Worm (Caenorhabditis elegans) whole organism, mixed stage, embryonic: ENCODE results near the gene C11E4.8.
"Not testable (repeated sequence)": the region's sequence is repeated elsewhere in the genome, so short reads cannot be mapped to it uniquely, and the experiment has no call there.

Source experiments
- M03D4.4 ChIP-seq: sonication (generic microtip); optimal IDR thresholded peaks from 2 replicates; lab custom pipeline; 2017; ENCODE audit warnings: mild to moderate bottlenecking, missing genetic modification characterization, missing compliant biosample characterization
- bed-3 ChIP-seq: fragments of 200-800 bp; sonication (Bioruptor generic); optimal IDR thresholded peaks from 3 replicates; lab custom pipeline; 2018; ENCODE audit warnings: mild to moderate bottlenecking, missing genetic modification characterization, moderate library complexity, missing compliant biosample characterization
- blmp-1 ChIP-seq: fragments of 150-350 bp; optimal IDR thresholded peaks from 2 replicates; lab custom pipeline; 2014; ENCODE audit warnings: missing biosample characterization, missing genetic modification characterization
- ceh-39 ChIP-seq: fragments of 150-350 bp; optimal IDR thresholded peaks from 2 replicates; lab custom pipeline; 2014; ENCODE audit warnings: missing biosample characterization, missing genetic modification characterization
- ceh-43 ChIP-seq: fragments of 200-800 bp; sonication (Bioruptor generic); optimal IDR thresholded peaks from 2 replicates; lab custom pipeline; 2018; ENCODE audit warnings: mild to moderate bottlenecking, missing genetic modification characterization, moderate library complexity, missing compliant biosample characterization
- ceh-83 ChIP-seq: fragments of 200-800 bp; sonication (Bioruptor generic); optimal IDR thresholded peaks from 2 replicates; lab custom pipeline; 2018; ENCODE audit warnings: mild to moderate bottlenecking, missing genetic modification characterization, missing compliant biosample characterization
- ces-1 ChIP-seq: fragments of 150-350 bp; optimal IDR thresholded peaks from 2 replicates; lab custom pipeline; 2014; ENCODE audit warnings: missing biosample characterization, missing genetic modification reagents, missing genetic modification characterization
- cnd-1 ChIP-seq: fragments of 200-800 bp; sonication (Bioruptor generic); optimal IDR thresholded peaks from 2 replicates; lab custom pipeline; 2018; ENCODE audit warnings: mild to moderate bottlenecking, missing genetic modification characterization, missing compliant biosample characterization
- drap-1 ChIP-seq: fragments of 200-800 bp; sonication (Bioruptor generic); optimal IDR thresholded peaks from 3 replicates; lab custom pipeline; 2018; ENCODE audit warnings: mild to moderate bottlenecking, missing genetic modification characterization, missing compliant biosample characterization
- elt-1 ChIP-seq: sonication (generic microtip); optimal IDR thresholded peaks from 2 replicates; lab custom pipeline; 2017; ENCODE audit warnings: missing genetic modification characterization, mild to moderate bottlenecking, missing compliant biosample characterization, antibody characterized with exemption, moderate library complexity, borderline replicate concordance; ENCODE audit not compliant: insufficient read depth
- elt-3 ChIP-seq: fragments of 150-350 bp; optimal IDR thresholded peaks from 2 replicates; lab custom pipeline; 2014; ENCODE audit warnings: missing biosample characterization, missing genetic modification characterization
- flh-1 ChIP-seq: fragments of 200-800 bp; sonication (Bioruptor generic); optimal IDR thresholded peaks from 2 replicates; lab custom pipeline; 2018; ENCODE audit warnings: mild to moderate bottlenecking, missing genetic modification characterization, moderate library complexity, missing compliant biosample characterization
- ham-2 ChIP-seq: fragments of 200-800 bp; sonication (Bioruptor generic); optimal IDR thresholded peaks from 2 replicates; lab custom pipeline; 2018; ENCODE audit warnings: mild to moderate bottlenecking, missing genetic modification characterization, missing compliant biosample characterization
- hlh-1 ChIP-seq: fragments of 150-350 bp; optimal IDR thresholded peaks from 2 replicates; lab custom pipeline; 2014; ENCODE audit warnings: missing biosample characterization, missing genetic modification reagents, missing genetic modification characterization
- lin-32 ChIP-seq: fragments of 200-800 bp; sonication (Bioruptor generic); optimal IDR thresholded peaks from 2 replicates; lab custom pipeline; 2018; ENCODE audit warnings: mild to moderate bottlenecking, missing genetic modification characterization, missing compliant biosample characterization
- lsy-2 ChIP-seq: fragments of 150-350 bp; optimal IDR thresholded peaks from 2 replicates; lab custom pipeline; 2014; ENCODE audit warnings: missing biosample characterization, missing genetic modification characterization
- mab-5 ChIP-seq: fragments of 150-350 bp; optimal IDR thresholded peaks from 2 replicates; lab custom pipeline; 2014; ENCODE audit warnings: missing biosample characterization, missing genetic modification characterization
- mep-1 ChIP-seq: fragments of 150-350 bp; optimal IDR thresholded peaks from 2 replicates; lab custom pipeline; 2017; ENCODE audit warnings: missing biosample characterization, missing genetic modification reagents, missing genetic modification characterization, inconsistent platforms
- nhr-12 ChIP-seq: fragments of 150-350 bp; optimal IDR thresholded peaks from 2 replicates; lab custom pipeline; 2014; ENCODE audit warnings: missing biosample characterization, missing genetic modification characterization
- nhr-2 ChIP-seq: fragments of 150-350 bp; optimal IDR thresholded peaks from 2 replicates; lab custom pipeline; 2014; ENCODE audit warnings: missing biosample characterization, missing genetic modification characterization
- nhr-237 ChIP-seq: fragments of 150-350 bp; optimal IDR thresholded peaks from 2 replicates; lab custom pipeline; 2014; ENCODE audit warnings: missing biosample characterization, missing genetic modification characterization
- nhr-76 ChIP-seq: sonication (generic microtip); optimal IDR thresholded peaks from 2 replicates; lab custom pipeline; 2017; ENCODE audit warnings: missing biosample characterization, missing genetic modification characterization
- pha-4 ChIP-seq: fragments of 150-350 bp; optimal IDR thresholded peaks from 2 replicates; lab custom pipeline; 2018; ENCODE audit warnings: missing biosample characterization, missing genetic modification reagents, missing genetic modification characterization
- sem-2 ChIP-seq: fragments of 200-800 bp; sonication (Bioruptor generic); optimal IDR thresholded peaks from 2 replicates; lab custom pipeline; 2018; ENCODE audit warnings: mild to moderate bottlenecking, missing genetic modification characterization, missing compliant biosample characterization
- snpc-4 ChIP-seq: fragments of 150-350 bp; optimal IDR thresholded peaks from 2 replicates; lab custom pipeline; 2014; ENCODE audit warnings: missing biosample characterization, missing genetic modification characterization
- sptf-1 ChIP-seq: sonication (generic microtip); optimal IDR thresholded peaks from 2 replicates; lab custom pipeline; 2017; ENCODE audit warnings: mild to moderate bottlenecking, missing genetic modification characterization, moderate library complexity, missing compliant biosample characterization
- tbx-8 ChIP-seq: fragments of 200-800 bp; sonication (Bioruptor generic); optimal IDR thresholded peaks from 2 replicates; lab custom pipeline; 2018; ENCODE audit warnings: mild to moderate bottlenecking, missing genetic modification characterization, moderate library complexity, missing compliant biosample characterization
- unc-120 ChIP-seq: sonication (generic microtip); optimal IDR thresholded peaks from 2 replicates; lab custom pipeline; 2017; ENCODE audit warnings: missing genetic modification characterization, missing compliant biosample characterization; ENCODE audit not compliant: poor library complexity, severe bottlenecking
- zip-8 ChIP-seq: fragments of 150-350 bp; optimal IDR thresholded peaks from 2 replicates; lab custom pipeline; 2014; ENCODE audit warnings: missing biosample characterization, missing genetic modification characterization
- ztf-11 ChIP-seq: fragments of 150-350 bp; optimal IDR thresholded peaks from 2 replicates; lab custom pipeline; 2014; ENCODE audit warnings: missing biosample characterization, missing genetic modification characterization

C11E4.8 gene

ce11 chrX:9610040-9610613, 10.1 kb upstream of the C11E4.8 start, which contains the start of gene C11E4.6:
TSS of gene C11E4.6 (plus strand) at chrX:9610563.
- TF ChIP-seq ces-1 (GFP tag; lab: Kevin White, UChicago) (peak; percentile 38), flh-1 (GFP tag; lab: Kevin White, UChicago) (no peak), mep-1 (tag; lab: Kevin White, UChicago) (no peak), ceh-39 (no peak), blmp-1 (no peak), nhr-2 (tag; lab: Kevin White, UChicago) (no peak)

- TF ChIP-seq nhr-12 (tag; lab: Kevin White, UChicago) (no peak), lsy-2 (tag; lab: Kevin White, UChicago) (no peak), elt-3 (tag; lab: Kevin White, UChicago) (no peak), ceh-43 (no peak), bed-3 (GFP tag; lab: Kevin White, UChicago) (no peak), nhr-76 (tag; lab: Kevin White, UChicago) (no peak), M03D4.4 (tag; lab: Kevin White, UChicago) (no peak), blmp-1 (no peak), ztf-11 (tag; lab: Kevin White, UChicago) (no peak), mab-5 (tag; lab: Kevin White, UChicago) (no peak), hlh-1 (tag; lab: Kevin White, UChicago) (no peak)
Measured at ce11 chrX:9616919-9617318, 3.3 kb upstream of the C11E4.8 start, which contains the start of gene C11E4.7. TSS of gene C11E4.7 (plus strand) at chrX:9617219.

ce11 chrX:9622609-9623008, 2.4 kb downstream of the C11E4.8 start:
- TF ChIP-seq elt-3 (tag; lab: Kevin White, UChicago), result no peak
- no peak for TF ChIP-seq sptf-1 (tag; lab: Kevin White, UChicago)
- TF ChIP-seq drap-1 (GFP tag; lab: Kevin White, UChicago), result peak; percentile 59
- TF ChIP-seq ham-2 (GFP tag; lab: Kevin White, UChicago), result peak; percentile 1
- peak; percentile 72 for TF ChIP-seq cnd-1 (tag; lab: Kevin White, UChicago)
- TF ChIP-seq sem-2 (GFP tag; lab: Kevin White, UChicago), result peak; percentile 28
- TF ChIP-seq flh-1 (GFP tag; lab: Kevin White, UChicago), result no peak
- TF ChIP-seq ceh-83 (GFP tag; lab: Kevin White, UChicago), result peak; percentile 71
- peak; percentile 9 for TF ChIP-seq unc-120 (tag; lab: Kevin White, UChicago)
- TF ChIP-seq tbx-8 (GFP tag; lab: Kevin White, UChicago), result no peak
- TF ChIP-seq bed-3 (GFP tag; lab: Kevin White, UChicago), result peak; percentile 5
- no peak for TF ChIP-seq lin-32 (GFP tag; lab: Kevin White, UChicago)
- TF ChIP-seq zip-8 (tag; lab: Kevin White, UChicago), result no peak
- TF ChIP-seq M03D4.4 (tag; lab: Kevin White, UChicago), result peak; percentile 41

ce11 chrX:9625824-9626223, 5.6 kb downstream of the C11E4.8 start, which contains the start of gene F34H10.1:
TSS of gene F34H10.1 (plus strand) at chrX:9626124.
- TF ChIP-seq nhr-237; bed-3 (GFP tag; lab: Kevin White, UChicago); ceh-83 (GFP tag; lab: Kevin White, UChicago): not testable (repeated sequence)

ce11 chrX:9629552-9629951, 9.3 kb downstream of the C11E4.8 start:
- TF ChIP-seq snpc-4 (tag; lab: Kevin White, UChicago), result no peak
- no peak for TF ChIP-seq nhr-237
- no peak for TF ChIP-seq elt-3 (tag; lab: Kevin White, UChicago)
- TF ChIP-seq tbx-8 (GFP tag; lab: Kevin White, UChicago), result no peak
- TF ChIP-seq pha-4, result no peak
- no peak for TF ChIP-seq blmp-1
- no peak for TF ChIP-seq cnd-1 (tag; lab: Kevin White, UChicago)
- no peak for TF ChIP-seq nhr-76 (tag; lab: Kevin White, UChicago)
- TF ChIP-seq elt-1 (tag; lab: Kevin White, UChicago), result no peak
- no peak for TF ChIP-seq ham-2 (GFP tag; lab: Kevin White, UChicago)
- no peak for TF ChIP-seq drap-1 (GFP tag; lab: Kevin White, UChicago)
- no peak for TF ChIP-seq zip-8 (tag; lab: Kevin White, UChicago)
- no peak for TF ChIP-seq lin-32 (GFP tag; lab: Kevin White, UChicago)
- TF ChIP-seq unc-120 (tag; lab: Kevin White, UChicago), result no peak
